Worm (Caenorhabditis elegans) whole organism, L3 larva: ENCODE results near the gene skr-18.
A peak's percentile ranks its signal among the peaks of the same experiment; 100 is the strongest.

Experiments
- ZK546.5 ChIP-seq: sonication (generic microtip); optimal IDR thresholded peaks from 2 replicates; lab custom pipeline; 2017; ENCODE audit warnings: missing biosample characterization, missing genetic modification characterization
- aly-2 ChIP-seq: fragments of 150-350 bp; optimal IDR thresholded peaks from 2 replicates; lab custom pipeline; 2014; ENCODE audit warnings: missing biosample characterization, missing genetic modification characterization
- ceh-16 ChIP-seq: sonication (generic microtip); optimal IDR thresholded peaks from 2 replicates; lab custom pipeline; 2017; ENCODE audit warnings: missing biosample characterization, missing genetic modification characterization
- ceh-82 ChIP-seq: fragments of 150-350 bp; optimal IDR thresholded peaks from 2 replicates; lab custom pipeline; 2014; ENCODE audit warnings: missing biosample characterization, missing genetic modification characterization
- ceh-9 ChIP-seq: sonication (generic microtip); optimal IDR thresholded peaks from 2 replicates; lab custom pipeline; 2018; ENCODE audit warnings: missing biosample characterization, missing genetic modification characterization
- daf-12 ChIP-seq: fragments of 150-350 bp; optimal IDR thresholded peaks from 2 replicates; lab custom pipeline; 2014; ENCODE audit warnings: missing biosample characterization, missing genetic modification reagents, missing genetic modification characterization
- egl-5 ChIP-seq: fragments of 150-350 bp; optimal IDR thresholded peaks from 2 replicates; lab custom pipeline; 2017; ENCODE audit warnings: missing biosample characterization, missing genetic modification reagents, missing genetic modification characterization, inconsistent platforms
- elt-1 ChIP-seq: fragments of 150-350 bp; optimal IDR thresholded peaks from 2 replicates; lab custom pipeline; 2014; ENCODE audit warnings: missing biosample characterization, missing genetic modification characterization
- elt-3 ChIP-seq, 3 experiments: fragments of 150-350 bp in 1 of 3; sonication (generic microtip) in 2 of 3; optimal IDR thresholded peaks; 2 replicates in 2 of 3; 4 replicates in 1 of 3; lab custom pipeline; 2014 to 2017; ENCODE audit warnings: missing biosample characterization in 3 of 3, missing genetic modification characterization in 3 of 3
- eor-1 ChIP-seq, 2 experiments: fragments of 150-350 bp; optimal IDR thresholded peaks; 2 replicates each; lab custom pipeline; 2014 to 2018; ENCODE audit warnings: missing biosample characterization in 2 of 2, missing genetic modification characterization in 2 of 2
- fkh-10 ChIP-seq: sonication (generic microtip); optimal IDR thresholded peaks from 2 replicates; lab custom pipeline; 2017; ENCODE audit warnings: missing biosample characterization, missing genetic modification reagents, missing genetic modification characterization
- fkh-2 ChIP-seq: fragments of 150-350 bp; optimal IDR thresholded peaks from 2 replicates; lab custom pipeline; 2014; ENCODE audit warnings: missing biosample characterization, missing genetic modification reagents, missing genetic modification characterization
- jun-1 ChIP-seq: fragments of 150-350 bp; optimal IDR thresholded peaks from 2 replicates; lab custom pipeline; 2014; ENCODE audit warnings: missing biosample characterization, missing genetic modification reagents, missing genetic modification characterization
- lin-15B ChIP-seq: fragments of 150-350 bp; optimal IDR thresholded peaks from 2 replicates; lab custom pipeline; 2014; ENCODE audit warnings: missing biosample characterization, missing genetic modification characterization
- lin-39 ChIP-seq: fragments of 150-350 bp; optimal IDR thresholded peaks from 2 replicates; lab custom pipeline; 2018; ENCODE audit warnings: missing biosample characterization, missing genetic modification reagents, missing genetic modification characterization
- lsy-12 ChIP-seq: sonication (generic microtip); optimal IDR thresholded peaks from 2 replicates; lab custom pipeline; 2016; ENCODE audit warnings: mild to moderate bottlenecking, missing genetic modification characterization, missing compliant biosample characterization
- mdl-1 ChIP-seq: fragments of 150-350 bp; optimal IDR thresholded peaks from 2 replicates; lab custom pipeline; 2014; ENCODE audit warnings: missing biosample characterization, missing genetic modification characterization
- nhr-11 ChIP-seq: fragments of 150-350 bp; optimal IDR thresholded peaks from 2 replicates; lab custom pipeline; 2014; ENCODE audit warnings: missing biosample characterization, missing genetic modification characterization
- nhr-12 ChIP-seq: fragments of 150-350 bp; optimal IDR thresholded peaks from 2 replicates; lab custom pipeline; 2014; ENCODE audit warnings: missing biosample characterization, missing genetic modification characterization
- nhr-23 ChIP-seq: fragments of 150-350 bp; optimal IDR thresholded peaks from 2 replicates; lab custom pipeline; 2014; ENCODE audit warnings: missing biosample characterization, missing genetic modification reagents, missing genetic modification characterization
- nhr-237 ChIP-seq: fragments of 150-350 bp; optimal IDR thresholded peaks from 2 replicates; lab custom pipeline; 2014; ENCODE audit warnings: missing biosample characterization, missing genetic modification characterization
- nhr-25 ChIP-seq: sonication (generic microtip); optimal IDR thresholded peaks from 2 replicates; lab custom pipeline; 2017; ENCODE audit warnings: missing biosample characterization, missing genetic modification characterization
- nhr-28 ChIP-seq: fragments of 150-350 bp; optimal IDR thresholded peaks from 2 replicates; lab custom pipeline; 2014; ENCODE audit warnings: missing biosample characterization, missing genetic modification characterization
- nhr-43 ChIP-seq: sonication (generic microtip); optimal IDR thresholded peaks from 2 replicates; lab custom pipeline; 2016; ENCODE audit warnings: mild to moderate bottlenecking, missing genetic modification characterization, missing compliant biosample characterization; ENCODE audit not compliant: poor library complexity, severe bottlenecking
- nhr-67 ChIP-seq: fragments of 150-350 bp; optimal IDR thresholded peaks from 2 replicates; lab custom pipeline; 2014; ENCODE audit warnings: missing biosample characterization, missing genetic modification characterization
- nhr-76 ChIP-seq: fragments of 150-350 bp; sonication (generic microtip); optimal IDR thresholded peaks from 5 replicates; lab custom pipeline; 2014; ENCODE audit warnings: missing biosample characterization, missing genetic modification characterization
- nhr-77 ChIP-seq: fragments of 150-350 bp; optimal IDR thresholded peaks from 2 replicates; lab custom pipeline; 2014; ENCODE audit warnings: missing biosample characterization, missing genetic modification characterization
- pha-4 ChIP-seq: fragments of 150-350 bp; optimal IDR thresholded peaks from 2 replicates; lab custom pipeline; 2014; ENCODE audit warnings: missing biosample characterization, missing genetic modification reagents, missing genetic modification characterization
- sea-2 ChIP-seq: fragments of 150-350 bp; sonication (generic microtip); optimal IDR thresholded peaks from 4 replicates; lab custom pipeline; 2014; ENCODE audit warnings: missing biosample characterization, missing genetic modification reagents, missing genetic modification characterization
- snpc-4 ChIP-seq: fragments of 150-350 bp; optimal IDR thresholded peaks from 2 replicates; lab custom pipeline; 2014; ENCODE audit warnings: missing biosample characterization, missing genetic modification characterization
- tbx-2 ChIP-seq: sonication (generic microtip); optimal IDR thresholded peaks from 2 replicates; lab custom pipeline; 2016; ENCODE audit warnings: mild to moderate bottlenecking, missing genetic modification characterization, missing compliant biosample characterization
- unc-39 ChIP-seq: sonication (generic microtip); optimal IDR thresholded peaks from 4 replicates; lab custom pipeline; 2017; ENCODE audit warnings: missing biosample characterization, missing genetic modification characterization
- zag-1 ChIP-seq: fragments of 150-350 bp; optimal IDR thresholded peaks from 2 replicates; lab custom pipeline; 2014; ENCODE audit warnings: missing biosample characterization, missing genetic modification characterization
- ztf-11 ChIP-seq: fragments of 150-350 bp; optimal IDR thresholded peaks from 2 replicates; lab custom pipeline; 2014; ENCODE audit warnings: missing biosample characterization, missing genetic modification characterization
- ztf-4 ChIP-seq: fragments of 150-350 bp; optimal IDR thresholded peaks from 2 replicates; lab custom pipeline; 2014; ENCODE audit warnings: missing biosample characterization, missing genetic modification characterization

skr-18 gene

DNA sequence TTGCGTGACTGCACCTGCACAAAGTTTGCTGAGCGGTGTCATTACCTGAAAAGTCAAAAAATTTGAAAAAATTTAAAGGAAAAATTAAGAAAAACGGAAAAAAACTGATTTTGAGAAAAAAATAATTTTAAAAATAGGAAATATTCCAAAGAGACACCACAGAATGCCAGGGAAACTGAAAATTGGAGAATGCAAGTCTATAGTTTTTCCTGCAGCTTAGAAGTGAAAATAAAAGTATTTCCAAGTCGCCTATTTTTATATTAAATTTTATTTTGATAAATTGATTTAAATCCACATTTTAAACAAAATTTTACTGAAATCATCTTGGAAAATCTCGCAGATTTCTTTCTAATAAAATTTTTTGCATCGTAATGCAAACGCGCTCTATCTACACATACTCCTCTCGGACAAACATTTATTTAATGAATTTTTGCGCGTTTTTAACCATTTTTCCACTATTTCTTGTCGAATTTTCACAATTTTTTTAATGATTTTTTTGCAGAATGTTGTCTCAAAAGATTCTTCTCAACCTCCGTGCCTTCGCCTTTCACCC lies 1.4 kb upstream of the skr-18 start, which contains the start of the genes F56B3.11 and ech-5 (continued):
- TF ChIP-seq nhr-11 (tag; lab: Kevin White, UChicago) (no peak), nhr-28 (tag; lab: Kevin White, UChicago) (no peak), ztf-11 (tag; lab: Kevin White, UChicago) (no peak), ZK546.5 (tag; lab: Kevin White, UChicago) (no peak), lin-39 (no peak), mdl-1 (no peak), nhr-67 (no peak), fkh-2 (tag; lab: Kevin White, UChicago) (no peak), pha-4 (tag; lab: Kevin White, UChicago) (peak; percentile 74), zag-1 (tag; lab: Kevin White, UChicago) (no peak), aly-2 (no peak), nhr-237 (no peak), ztf-4 (tag; lab: Kevin White, UChicago) (no peak)
- TF ChIP-seq, all 47 proteins: peak for 12

DNA sequence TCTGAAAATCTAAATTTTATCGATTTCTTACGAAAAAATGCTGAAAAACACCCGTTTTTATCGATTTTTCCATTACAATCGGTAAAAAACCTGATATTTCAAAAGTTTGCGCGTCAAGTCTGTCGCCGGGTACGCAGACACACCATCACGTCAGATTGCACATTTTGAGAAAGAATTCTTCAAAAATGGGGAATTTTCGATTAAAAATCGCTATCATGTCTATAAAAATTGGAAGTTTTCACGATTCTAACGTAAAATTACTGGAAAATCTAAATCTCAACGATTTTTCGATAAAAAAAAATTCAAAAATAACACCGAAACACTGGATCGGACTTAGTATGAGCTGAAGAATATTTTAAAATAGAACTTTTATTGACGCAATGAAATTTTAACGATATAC lies 958 bp downstream of the skr-18 start, which contains the start of gene F56B3.4:
TSS of gene F56B3.4 (minus strand) at position 1 of the 400 bp plus-strand sequence.
- TF ChIP-seq unc-39 (tag; lab: Kevin White, UChicago), result no peak
- TF ChIP-seq ceh-82, result no peak
- TF ChIP-seq snpc-4 (tag; lab: Kevin White, UChicago), result no peak
- no peak for TF ChIP-seq aly-2
- TF ChIP-seq nhr-43 (tag; lab: Kevin White, UChicago), result no peak
- no peak for TF ChIP-seq ztf-11 (tag; lab: Kevin White, UChicago)
- TF ChIP-seq daf-12 (tag; lab: Kevin White, UChicago), result no peak

ce11 chrIV:787755-788154 lies 7.5 kb downstream of the skr-18 start, which contains the start of gene F56B3.6:
Gene F56B3.6, plus strand, starts transcription at chrIV:788055.
- TF ChIP-seq mdl-1 (no peak), fkh-10 (GFP tag; lab: Kevin White, UChicago) (no peak), egl-5 (tag; lab: Kevin White, UChicago) (no peak), nhr-12 (tag; lab: Kevin White, UChicago) (no peak), nhr-77 (tag; lab: Kevin White, UChicago) (no peak), snpc-4 (tag; lab: Kevin White, UChicago) (no peak), lin-39 (no peak), nhr-23 (tag; lab: Kevin White, UChicago) (no peak), lsy-12 (tag; lab: Kevin White, UChicago) (no peak), daf-12 (tag; lab: Kevin White, UChicago) (no peak), ztf-4 (tag; lab: Kevin White, UChicago) (no peak), nhr-76 (no peak), elt-1 (tag; lab: Kevin White, UChicago) (no peak), nhr-25 (no peak), jun-1 (tag; lab: Kevin White, UChicago) (no peak), lin-15B (tag; lab: Kevin White, UChicago) (no peak), nhr-43 (tag; lab: Kevin White, UChicago) (no peak), tbx-2 (tag; lab: Kevin White, UChicago) (no peak)

- TF ChIP-seq elt-3 (tag; optimal IDR thresholded peaks at IDR 0.05; lab: Kevin White, UChicago) (no peak), nhr-237 (no peak), nhr-23 (tag; lab: Kevin White, UChicago) (no peak), ZK546.5 (tag; lab: Kevin White, UChicago) (no peak), sea-2 (no peak), ceh-16 (tag; lab: Kevin White, UChicago) (no peak), eor-1 (tag; optimal IDR thresholded peaks at IDR 0.05; lab: Kevin White, UChicago) (no peak), ceh-9 (tag; lab: Kevin White, UChicago) (no peak), fkh-2 (tag; lab: Kevin White, UChicago) (no peak), egl-5 (tag; lab: Kevin White, UChicago) (no peak)
Measured at ce11 chrIV:782393-782792, 12.8 kb downstream of the skr-18 start.

ce11 chrIV:778484-778883 lies 16.7 kb downstream of the skr-18 start, which contains the start of gene ugt-52:
Gene ugt-52, plus strand, starts transcription at chrIV:778784.
- TF ChIP-seq nhr-43 (tag; lab: Kevin White, UChicago) (no peak), pha-4 (tag; lab: Kevin White, UChicago) (peak; percentile 9)
- TF ChIP-seq, all 47 proteins: peak for 1
